Worm (Caenorhabditis elegans): ENCODE results near the gene cct-7.

DNA sequence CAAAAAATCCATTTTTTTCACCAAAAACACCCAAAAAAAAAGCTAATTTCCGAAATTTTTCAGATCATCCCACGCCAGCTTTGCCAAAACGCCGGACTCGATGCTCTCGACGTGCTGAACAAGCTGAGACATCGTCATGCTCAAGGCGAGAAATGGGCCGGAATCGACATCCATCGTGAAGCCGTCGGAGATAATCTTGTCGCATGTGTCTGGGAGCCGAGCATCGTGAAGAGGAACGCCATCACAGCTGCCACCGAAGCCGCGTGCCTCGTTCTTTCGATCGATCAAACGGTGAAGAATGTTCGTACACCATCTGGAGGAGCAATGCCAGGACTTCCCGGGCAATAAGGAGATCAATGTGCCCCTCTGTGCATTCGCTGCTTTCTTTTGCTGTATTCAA, 2.8 kb downstream of the cct-7 start:
- TF ChIP-seq pha-4 (tag; optimal IDR thresholded peaks at IDR 0.05) (no peak), ztf-11 (tag; optimal IDR thresholded peaks at IDR 0.05) (no peak), nhr-43 (tag; optimal IDR thresholded peaks at IDR 0.05; ENCODE audit: poor library complexity, severe bottlenecking) (no peak), snpc-4 (tag; optimal IDR thresholded peaks at IDR 0.05) (no peak), ztf-4 (tag; optimal IDR thresholded peaks at IDR 0.05) (no peak)
